Fruit fly (Drosophila melanogaster): ENCODE measurements around the gene Cpr78Cc.
A peak's percentile ranks its signal among the peaks of the same experiment; 100 is the strongest.

Gene Cpr78Cc

DNA sequence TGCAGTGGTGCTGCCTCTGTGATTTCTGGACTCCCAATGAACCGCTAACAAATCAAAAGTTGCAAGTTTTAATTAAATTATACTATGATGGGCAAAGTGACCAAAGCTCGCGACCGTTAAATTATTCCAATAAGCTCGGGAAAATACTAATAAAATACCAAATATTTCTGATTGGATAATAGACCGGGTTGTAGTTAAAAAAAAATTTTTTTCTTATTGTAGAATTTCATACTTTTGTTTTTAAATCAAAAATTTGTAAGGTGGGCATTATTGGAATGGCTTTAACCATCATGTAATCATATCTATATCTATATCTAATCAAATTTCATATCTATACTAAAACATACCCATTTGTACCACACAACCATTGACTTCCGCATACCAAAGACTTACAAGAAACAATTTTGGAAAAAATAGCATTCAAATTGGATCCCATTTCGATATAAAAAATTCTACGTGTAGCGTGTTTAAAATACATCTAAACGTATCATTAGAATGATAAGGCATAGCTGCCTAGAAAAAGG lies 32.5 kb upstream of the Cpr78Cc start, which contains the start of gene CG9391:
Gene CG9391 (minus strand): TSS at position 474 of the 524 bp plus-strand sequence.
- TF ChIP-seq Pif1A (GFP tag; optimal IDR thresholded peaks at IDR 0.05) (no peak), D1 (tag; optimal IDR thresholded peaks at IDR 0.05) (no peak), EcR (GFP tag; optimal IDR thresholded peaks at IDR 0.05) (no peak), CG17806 (tag; optimal IDR thresholded peaks at IDR 0.05) (no peak), CG4496 (GFP tag; IDR thresholded peaks at IDR 0.05) (no peak), CG12605 (GFP tag; IDR thresholded peaks at IDR 0.05) (no peak), Ets98B (GFP tag; IDR thresholded peaks at IDR 0.05) (no peak), CG8301 (tag; optimal IDR thresholded peaks at IDR 0.05) (no peak), fd96Ca (GFP tag; IDR thresholded peaks at IDR 0.05) (no peak), CG13204 (GFP tag; optimal IDR thresholded peaks at IDR 0.05) (no peak), Snoo (tag; optimal IDR thresholded peaks at IDR 0.05) (no peak), CG10348 (GFP tag; IDR thresholded peaks at IDR 0.05) (no peak), gl (tag; optimal IDR thresholded peaks at IDR 0.05) (no peak), Pif1B (GFP tag; optimal IDR thresholded peaks at IDR 0.05) (no peak), CG34367 (tag; optimal IDR thresholded peaks at IDR 0.05) (no peak), CG9948 (tag; optimal IDR thresholded peaks at IDR 0.05) (no peak), CG14655 (GFP tag; optimal IDR thresholded peaks at IDR 0.05) (no peak)

DNA sequence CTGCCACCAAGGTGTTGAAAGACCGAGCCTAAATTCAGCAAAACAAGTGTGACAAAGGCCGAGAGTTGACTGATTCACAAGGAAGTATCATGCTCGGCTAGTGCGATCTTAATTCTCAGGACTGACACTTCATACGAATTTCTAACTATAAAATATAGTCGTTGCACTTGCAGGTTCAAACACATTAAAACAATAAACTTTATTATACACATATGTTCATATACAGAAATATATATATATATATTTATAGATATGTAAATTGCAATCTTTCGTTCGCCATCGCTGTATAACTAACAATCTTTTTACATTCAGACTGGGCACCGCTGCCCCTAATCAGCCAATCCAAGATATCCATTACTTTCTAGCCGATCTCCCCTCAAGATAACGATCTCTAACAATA lies 29.9 kb upstream of the Cpr78Cc start, which contains the start of gene CG9389:
Gene CG9389 (minus strand): TSS at position 101 of the 400 bp plus-strand sequence.
- no peak for TF ChIP-seq CG15710 (tag; optimal IDR thresholded peaks at IDR 0.05)
- no peak for TF ChIP-seq rn (GFP tag; IDR thresholded peaks at IDR 0.05)
- TF ChIP-seq CG34367 (tag; optimal IDR thresholded peaks at IDR 0.05), result no peak
- no peak for TF ChIP-seq Pif1A (GFP tag; optimal IDR thresholded peaks at IDR 0.05)
- no peak for TF ChIP-seq EcR (GFP tag; optimal IDR thresholded peaks at IDR 0.05)
- TF ChIP-seq Snoo (tag; optimal IDR thresholded peaks at IDR 0.05), result no peak
- no peak for TF ChIP-seq fd96Ca (GFP tag; IDR thresholded peaks at IDR 0.05)
- no peak for TF ChIP-seq CG17806 (tag; optimal IDR thresholded peaks at IDR 0.05)
- no peak for TF ChIP-seq CG8159 (tag; optimal IDR thresholded peaks at IDR 0.05)

DNA sequence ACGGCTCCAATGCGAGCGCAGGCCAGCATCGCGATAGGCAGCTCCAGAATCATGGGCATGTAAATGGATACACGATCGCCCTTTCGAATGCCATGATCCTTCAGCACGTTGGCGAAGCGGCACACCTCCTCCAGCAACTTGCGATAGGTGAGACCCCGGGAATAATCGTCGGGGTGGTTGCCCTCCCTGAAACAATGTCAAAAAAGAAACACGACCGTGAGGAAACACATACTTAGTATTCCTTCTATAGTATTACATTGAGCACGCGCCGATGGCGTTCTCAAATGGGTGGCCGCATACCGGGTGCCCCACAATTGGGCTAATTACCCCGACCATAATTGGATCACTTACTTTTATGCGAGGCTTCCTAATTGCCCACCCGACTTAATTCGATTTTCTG lies 26.9 kb upstream of the Cpr78Cc start:
- TF ChIP-seq CG10348 (GFP tag; IDR thresholded peaks at IDR 0.05) (no peak), CG14655 (GFP tag; optimal IDR thresholded peaks at IDR 0.05) (no peak), CG12605 (GFP tag; IDR thresholded peaks at IDR 0.05) (no peak), CG17806 (tag; optimal IDR thresholded peaks at IDR 0.05) (no peak), CG9948 (tag; optimal IDR thresholded peaks at IDR 0.05) (no peak), rn (GFP tag; IDR thresholded peaks at IDR 0.05) (no peak), gl (tag; optimal IDR thresholded peaks at IDR 0.05) (no peak), D1 (tag; optimal IDR thresholded peaks at IDR 0.05) (no peak)

DNA sequence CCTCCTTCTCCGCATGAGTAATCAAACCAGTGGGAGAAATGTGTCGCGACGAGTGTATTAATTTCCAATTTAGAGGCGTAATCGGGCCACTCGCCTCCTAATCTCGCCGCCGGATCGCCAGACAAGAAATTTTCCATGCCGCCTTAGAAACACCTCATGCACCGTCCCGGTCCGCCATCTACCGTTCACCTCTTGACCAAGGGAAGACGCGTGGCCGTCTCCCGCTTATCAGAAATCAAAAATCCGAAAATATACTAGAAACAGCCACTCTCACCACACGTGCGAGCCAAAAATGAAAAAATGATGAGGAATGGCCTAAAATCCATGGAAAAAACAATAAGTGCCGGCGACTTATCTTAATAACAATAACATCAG lies 24.5 kb upstream of the Cpr78Cc start:
- TF ChIP-seq gl (tag; optimal IDR thresholded peaks at IDR 0.05) (no peak), CG9948 (tag; optimal IDR thresholded peaks at IDR 0.05) (no peak), CG34367 (tag; optimal IDR thresholded peaks at IDR 0.05) (no peak), Pif1A (GFP tag; optimal IDR thresholded peaks at IDR 0.05) (no peak), CG8301 (tag; optimal IDR thresholded peaks at IDR 0.05) (no peak), rn (GFP tag; IDR thresholded peaks at IDR 0.05) (no peak), fd96Ca (GFP tag; IDR thresholded peaks at IDR 0.05) (no peak), CG32121 (GFP tag; IDR thresholded peaks at IDR 0.05) (no peak), CG17806 (tag; optimal IDR thresholded peaks at IDR 0.05) (no peak), CG10348 (GFP tag; IDR thresholded peaks at IDR 0.05) (no peak), Snoo (tag; optimal IDR thresholded peaks at IDR 0.05) (no peak), CG4496 (GFP tag; IDR thresholded peaks at IDR 0.05) (no peak)

- peak; percentile 38 for TF ChIP-seq CG9948 (tag; optimal IDR thresholded peaks at IDR 0.05)
- TF ChIP-seq CG8159 (tag; optimal IDR thresholded peaks at IDR 0.05), result peak; percentile 45
- peak; percentile 5 for TF ChIP-seq CG15710 (tag; optimal IDR thresholded peaks at IDR 0.05)
- no peak for TF ChIP-seq CG13204 (GFP tag; optimal IDR thresholded peaks at IDR 0.05)
- no peak for TF ChIP-seq CG4496 (GFP tag; IDR thresholded peaks at IDR 0.05)
- peak; percentile 12 for TF ChIP-seq Snoo (tag; optimal IDR thresholded peaks at IDR 0.05)
- TF ChIP-seq CG14655 (GFP tag; optimal IDR thresholded peaks at IDR 0.05), result no peak
- TF ChIP-seq Pif1A (GFP tag; optimal IDR thresholded peaks at IDR 0.05), result no peak
- no peak for TF ChIP-seq EcR (GFP tag; optimal IDR thresholded peaks at IDR 0.05)
- TF ChIP-seq CG12605 (GFP tag; IDR thresholded peaks at IDR 0.05), result 0 out of 2 replicates have a peak, but pooled peaks have one; percentile 18
- no peak for TF ChIP-seq Pif1B (GFP tag; optimal IDR thresholded peaks at IDR 0.05)
- TF ChIP-seq CG17806 (tag; optimal IDR thresholded peaks at IDR 0.05), result peak; percentile 19
- peak; percentile 17; the same call in 1 of the 2 replicates for TF ChIP-seq Ets98B (GFP tag; IDR thresholded peaks at IDR 0.05)
Observed at dm6 chr3L:21276296-21277257, 23.8 kb upstream of the Cpr78Cc start.

- no peak for TF ChIP-seq EcR (GFP tag; optimal IDR thresholded peaks at IDR 0.05)
- no peak for TF ChIP-seq rn (GFP tag; IDR thresholded peaks at IDR 0.05)
- no peak for TF ChIP-seq D1 (tag; optimal IDR thresholded peaks at IDR 0.05)
- TF ChIP-seq CG9948 (tag; optimal IDR thresholded peaks at IDR 0.05), result no peak
- no peak for TF ChIP-seq CG34367 (tag; optimal IDR thresholded peaks at IDR 0.05)
- TF ChIP-seq CG10348 (GFP tag; IDR thresholded peaks at IDR 0.05), result no peak
- no peak for TF ChIP-seq CG12605 (GFP tag; IDR thresholded peaks at IDR 0.05)
- no peak for TF ChIP-seq Pif1B (GFP tag; optimal IDR thresholded peaks at IDR 0.05)
- no peak for TF ChIP-seq CG14655 (GFP tag; optimal IDR thresholded peaks at IDR 0.05)
- no peak for TF ChIP-seq CG13204 (GFP tag; optimal IDR thresholded peaks at IDR 0.05)
Observed at dm6 chr3L:21277897-21278530, 22.4 kb upstream of the Cpr78Cc start.

All from whole organism, pupa.